Fruit fly (Drosophila melanogaster): ENCODE results near the gene Sirt2.

The Sirt2 gene

dm6 chr3R:20312838-20313237 lies 15.4 kb upstream of the Sirt2 start:
- TF ChIP-seq bab1 (GFP tag; optimal IDR thresholded peaks at IDR 0.05) (peak; percentile 49), CG5204 (GFP tag; optimal IDR thresholded peaks at IDR 0.05) (peak; percentile 56), CG7101 (tag; optimal IDR thresholded peaks at IDR 0.05) (peak; percentile 74), toe (GFP tag; optimal IDR thresholded peaks at IDR 0.05) (peak; percentile 73), Hr96 (GFP tag; optimal IDR thresholded peaks at IDR 0.05) (peak; percentile 71), cnc (optimal IDR thresholded peaks at IDR 0.05) (no peak), CG33017 (tag; optimal IDR thresholded peaks at IDR 0.05) (peak; percentile 88), tj (GFP tag; optimal IDR thresholded peaks at IDR 0.05) (peak; percentile 49), cic (GFP tag; optimal IDR thresholded peaks at IDR 0.05) (no peak), Clk (GFP tag; optimal IDR thresholded peaks at IDR 0.05) (peak; percentile 60), Crg-1 (GFP tag; optimal IDR thresholded peaks at IDR 0.05) (peak; percentile 44), CG14711 (tag; optimal IDR thresholded peaks at IDR 0.05) (peak; percentile 85), Mnt (GFP tag; optimal IDR thresholded peaks at IDR 0.05) (peak; percentile 21), CG1620 (GFP tag; optimal IDR thresholded peaks at IDR 0.05) (no peak), CG11617 (GFP tag; optimal IDR thresholded peaks at IDR 0.05) (peak; percentile 73), pad (GFP tag; optimal IDR thresholded peaks at IDR 0.05) (peak; percentile 42), kay (GFP tag; ENCODE audit: borderline replicate concordance) (no peak), ovo (GFP tag; optimal IDR thresholded peaks at IDR 0.05) (no peak), CG12768 (GFP tag; optimal IDR thresholded peaks at IDR 0.05) (peak; percentile 75), CG7045 (GFP tag; optimal IDR thresholded peaks at IDR 0.05) (peak; percentile 87)

dm6 chr3R:20316599-20316998 lies 11.7 kb upstream of the Sirt2 start:
- TF ChIP-seq toe (GFP tag; optimal IDR thresholded peaks at IDR 0.05) (no peak), kay (GFP tag; ENCODE audit: borderline replicate concordance) (peak; percentile 92)

- TF ChIP-seq CG5204 (GFP tag; optimal IDR thresholded peaks at IDR 0.05), result no peak
- no peak for TF ChIP-seq CG14711 (tag; optimal IDR thresholded peaks at IDR 0.05)
- TF ChIP-seq CG1620 (GFP tag; optimal IDR thresholded peaks at IDR 0.05), result no peak
- TF ChIP-seq Hr96 (GFP tag; optimal IDR thresholded peaks at IDR 0.05), result no peak
- no peak for TF ChIP-seq bab1 (GFP tag; optimal IDR thresholded peaks at IDR 0.05)
- TF ChIP-seq cnc (optimal IDR thresholded peaks at IDR 0.05), result no peak
- TF ChIP-seq CG33017 (tag; optimal IDR thresholded peaks at IDR 0.05), result no peak
- TF ChIP-seq Mnt (GFP tag; optimal IDR thresholded peaks at IDR 0.05), result peak; percentile 7
- TF ChIP-seq CG7045 (GFP tag; optimal IDR thresholded peaks at IDR 0.05), result peak; percentile 9
- TF ChIP-seq pad (GFP tag; optimal IDR thresholded peaks at IDR 0.05), result no peak
- TF ChIP-seq CG12768 (GFP tag; optimal IDR thresholded peaks at IDR 0.05), result peak; percentile 31
- TF ChIP-seq kay (GFP tag; ENCODE audit: borderline replicate concordance), result no peak
- no peak for TF ChIP-seq CG11617 (GFP tag; optimal IDR thresholded peaks at IDR 0.05)
- TF ChIP-seq cic (GFP tag; optimal IDR thresholded peaks at IDR 0.05), result peak; percentile 65
- no peak for TF ChIP-seq ovo (GFP tag; optimal IDR thresholded peaks at IDR 0.05)
- no peak for TF ChIP-seq tj (GFP tag; optimal IDR thresholded peaks at IDR 0.05)
- TF ChIP-seq CG7101 (tag; optimal IDR thresholded peaks at IDR 0.05), result no peak
- TF ChIP-seq toe (GFP tag; optimal IDR thresholded peaks at IDR 0.05), result no peak
- no peak for TF ChIP-seq Crg-1 (GFP tag; optimal IDR thresholded peaks at IDR 0.05)
- no peak for TF ChIP-seq Clk (GFP tag; optimal IDR thresholded peaks at IDR 0.05)
Observed at dm6 chr3R:20317402-20318165, 10.7 kb upstream of the Sirt2 start.

- TF ChIP-seq cic (GFP tag; optimal IDR thresholded peaks at IDR 0.05) (no peak), cnc (optimal IDR thresholded peaks at IDR 0.05) (no peak), Mnt (GFP tag; optimal IDR thresholded peaks at IDR 0.05) (no peak), Crg-1 (GFP tag; optimal IDR thresholded peaks at IDR 0.05) (no peak), CG7101 (tag; optimal IDR thresholded peaks at IDR 0.05) (no peak), CG33017 (tag; optimal IDR thresholded peaks at IDR 0.05) (no peak), CG5204 (GFP tag; optimal IDR thresholded peaks at IDR 0.05) (no peak)
Observed at dm6 chr3R:20318166-20318690, 10.0 kb upstream of the Sirt2 start.

DNA sequence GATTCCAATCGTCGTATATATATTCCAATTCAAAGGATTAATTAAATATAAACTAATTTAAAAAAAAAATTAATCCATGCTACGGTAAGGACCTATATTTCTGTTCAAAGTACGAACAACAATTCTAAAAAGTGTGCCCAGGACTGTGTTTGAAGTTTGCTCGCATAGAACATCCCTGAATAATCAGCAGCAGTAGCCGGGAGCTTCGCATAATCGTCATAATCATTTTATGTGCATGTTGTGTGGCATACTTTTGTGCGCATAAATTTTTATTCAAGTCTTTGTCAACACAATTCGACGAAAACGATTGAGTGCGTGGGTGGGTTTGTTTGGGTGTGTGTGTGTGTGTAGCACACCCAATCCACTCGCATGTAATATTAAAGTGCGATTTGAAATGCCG lies 4.4 kb downstream of the Sirt2 start:
- TF ChIP-seq tj (GFP tag; optimal IDR thresholded peaks at IDR 0.05) (no peak), CG5204 (GFP tag; optimal IDR thresholded peaks at IDR 0.05) (no peak), toe (GFP tag; optimal IDR thresholded peaks at IDR 0.05) (no peak), CG7101 (tag; optimal IDR thresholded peaks at IDR 0.05) (no peak), pad (GFP tag; optimal IDR thresholded peaks at IDR 0.05) (no peak), Mnt (GFP tag; optimal IDR thresholded peaks at IDR 0.05) (no peak), cic (GFP tag; optimal IDR thresholded peaks at IDR 0.05) (no peak), CG1620 (GFP tag; optimal IDR thresholded peaks at IDR 0.05) (no peak), Crg-1 (GFP tag; optimal IDR thresholded peaks at IDR 0.05) (no peak), kay (GFP tag; ENCODE audit: borderline replicate concordance) (no peak)

- TF ChIP-seq Crg-1 (GFP tag; optimal IDR thresholded peaks at IDR 0.05), result no peak
- TF ChIP-seq CG7045 (GFP tag; optimal IDR thresholded peaks at IDR 0.05), result no peak
- no peak for TF ChIP-seq tj (GFP tag; optimal IDR thresholded peaks at IDR 0.05)
- no peak for TF ChIP-seq Mnt (GFP tag; optimal IDR thresholded peaks at IDR 0.05)
- TF ChIP-seq cnc (optimal IDR thresholded peaks at IDR 0.05), result no peak
- no peak for TF ChIP-seq cic (GFP tag; optimal IDR thresholded peaks at IDR 0.05)
- TF ChIP-seq CG7101 (tag; optimal IDR thresholded peaks at IDR 0.05), result no peak
- TF ChIP-seq kay (GFP tag; ENCODE audit: borderline replicate concordance), result no peak
- no peak for TF ChIP-seq CG33017 (tag; optimal IDR thresholded peaks at IDR 0.05)
- no peak for TF ChIP-seq CG14711 (tag; optimal IDR thresholded peaks at IDR 0.05)
- TF ChIP-seq CG11617 (GFP tag; optimal IDR thresholded peaks at IDR 0.05), result no peak
- no peak for TF ChIP-seq Clk (GFP tag; optimal IDR thresholded peaks at IDR 0.05)
- TF ChIP-seq bab1 (GFP tag; optimal IDR thresholded peaks at IDR 0.05), result no peak
- no peak for TF ChIP-seq pad (GFP tag; optimal IDR thresholded peaks at IDR 0.05)
- TF ChIP-seq toe (GFP tag; optimal IDR thresholded peaks at IDR 0.05), result no peak
- no peak for TF ChIP-seq Hr96 (GFP tag; optimal IDR thresholded peaks at IDR 0.05)
Observed at dm6 chr3R:20338673-20339072, 10.4 kb downstream of the Sirt2 start, which contains the start of gene Ir92a. TSS of gene Ir92a (plus strand) at chr3R:20338973.

All from whole organism, adult.